Worm (Caenorhabditis elegans) whole organism, early embryonic: ENCODE measurements around the gene gba-2.

Experiments
- B0310.2 ChIP-seq: sonication (generic microtip); optimal IDR thresholded peaks from 2 replicates; lab custom pipeline; 2016; ENCODE audit warnings: mild to moderate bottlenecking, missing genetic modification characterization, missing compliant biosample characterization
- F13C5.2 ChIP-seq: sonication (generic microtip); optimal IDR thresholded peaks from 2 replicates; lab custom pipeline; 2017; ENCODE audit warnings: mild to moderate bottlenecking, missing genetic modification characterization, inconsistent platforms, missing compliant biosample characterization
- aly-1 ChIP-seq: sonication (generic microtip); optimal IDR thresholded peaks from 2 replicates; lab custom pipeline; 2016; ENCODE audit warnings: missing genetic modification characterization, missing compliant biosample characterization
- ama-1 ChIP-seq: fragments of 150-350 bp; optimal IDR thresholded peaks from 2 replicates; lab custom pipeline; 2014
- ceh-13 ChIP-seq: fragments of 200-800 bp; sonication (Bioruptor generic); optimal IDR thresholded peaks from 2 replicates; lab custom pipeline; 2018; ENCODE audit warnings: mild to moderate bottlenecking, missing genetic modification characterization, missing compliant biosample characterization
- ceh-36 ChIP-seq: sonication (generic microtip); optimal IDR thresholded peaks from 2 replicates; lab custom pipeline; 2016; ENCODE audit warnings: missing genetic modification characterization, inconsistent platforms, missing compliant biosample characterization
- ets-7 ChIP-seq: sonication (generic microtip); optimal IDR thresholded peaks from 2 replicates; lab custom pipeline; 2016; ENCODE audit warnings: missing genotype, missing genetic modification characterization, missing compliant biosample characterization
- flt-1 ChIP-seq: fragments of 200-800 bp; sonication (Bioruptor generic); IDR thresholded peaks from 2 replicates; pipeline ENCODE4 v1.3.6; 2022; ENCODE audit warnings: missing genetic modification characterization, missing compliant biosample characterization
- hmbx-1 ChIP-seq: sonication (generic microtip); optimal IDR thresholded peaks from 2 replicates; lab custom pipeline; 2016; ENCODE audit warnings: mild to moderate bottlenecking, missing genetic modification characterization, missing compliant biosample characterization
- hmg-4 ChIP-seq: fragments of 200-800 bp; sonication (Bioruptor generic); optimal IDR thresholded peaks from 2 replicates; lab custom pipeline; 2018; ENCODE audit warnings: mild to moderate bottlenecking, missing genetic modification characterization, missing compliant biosample characterization
- hnd-1 ChIP-seq: sonication (generic microtip); optimal IDR thresholded peaks from 2 replicates; lab custom pipeline; 2016; ENCODE audit warnings: missing genetic modification characterization, missing compliant biosample characterization
- pes-1 ChIP-seq: fragments of 200-800 bp; sonication (Bioruptor generic); IDR thresholded peaks from 2 replicates; pipeline ENCODE4 v1.3.6; 2022; ENCODE audit warnings: missing genetic modification reagents, missing genetic modification characterization, missing compliant biosample characterization
- scrt-1 ChIP-seq: fragments of 200-800 bp; sonication (Bioruptor generic); IDR thresholded peaks from 2 replicates; pipeline ENCODE4 v1.3.6; 2022; ENCODE audit warnings: missing genetic modification characterization, missing compliant biosample characterization
- sea-1 ChIP-seq: fragments of 200-800 bp; sonication (Bioruptor generic); conservative IDR thresholded peaks from 2 replicates; pipeline ENCODE4 v1.3.6; 2022; ENCODE audit warnings: missing genetic modification characterization, missing compliant biosample characterization
- tbx-11 ChIP-seq: fragments of 200-800 bp; sonication (Bioruptor generic); IDR thresholded peaks from 2 replicates; pipeline ENCODE4 v1.3.6; 2022; ENCODE audit warnings: missing genetic modification characterization, missing compliant biosample characterization
- tbx-37 ChIP-seq: fragments of 200-800 bp; sonication (Bioruptor generic); conservative IDR thresholded peaks from 2 replicates; pipeline ENCODE4 v1.3.6; 2022; ENCODE audit warnings: missing genetic modification reagents, missing genetic modification characterization, missing compliant biosample characterization
- tra-4 ChIP-seq: sonication (generic microtip); optimal IDR thresholded peaks from 2 replicates; lab custom pipeline; 2017; ENCODE audit warnings: missing genetic modification characterization, missing compliant biosample characterization

The gba-2 gene

DNA sequence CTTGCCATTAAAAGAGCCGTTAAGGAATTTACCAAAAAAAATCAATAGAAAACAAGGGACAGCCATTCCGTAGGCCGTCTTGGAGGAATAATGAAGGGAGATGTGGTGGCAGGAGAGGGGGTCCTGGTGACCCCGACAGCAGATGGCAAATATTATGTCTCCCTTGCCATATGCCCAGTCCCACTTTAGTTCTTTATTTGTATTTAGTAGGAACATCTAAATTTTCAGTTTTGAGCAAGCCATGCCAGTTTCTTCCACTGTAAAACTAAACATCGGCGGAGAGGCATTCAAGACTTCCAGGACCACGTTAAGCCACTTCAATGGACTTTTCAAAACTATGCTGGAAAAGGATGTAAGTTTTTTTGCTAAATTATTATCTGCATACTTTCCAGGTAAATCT lies 49.0 kb downstream of the gba-2 start, which contains the start of gene C40A11.4:
TSS of gene C40A11.4 (plus strand) at position 188 of the 400 bp plus-strand sequence.
- no peak for TF ChIP-seq tra-4 (tag; lab: Kevin White, UChicago)
- TF ChIP-seq pes-1 (GFP tag; lab: Robert Waterston, UW): no peak
- no peak for TF ChIP-seq tbx-37 (GFP tag; lab: Robert Waterston, UW)
- no peak for TF ChIP-seq hnd-1 (tag; lab: Kevin White, UChicago)
- no peak for TF ChIP-seq tbx-11 (GFP tag; lab: Robert Waterston, UW)
- TF ChIP-seq scrt-1: no peak
- no peak for TF ChIP-seq F13C5.2 (tag; lab: Kevin White, UChicago)
- TF ChIP-seq ceh-36 (tag; lab: Kevin White, UChicago): no peak
- TF ChIP-seq ama-1 (lab: Kevin White, UChicago): no peak
- TF ChIP-seq hmg-4 (GFP tag; lab: Kevin White, UChicago): no peak
- no peak for TF ChIP-seq B0310.2
- TF ChIP-seq ets-7 (tag; lab: Kevin White, UChicago): no peak
- TF ChIP-seq hmbx-1 (tag; lab: Kevin White, UChicago): no peak
- TF ChIP-seq aly-1: no peak
- TF ChIP-seq ceh-13 (GFP tag; lab: Kevin White, UChicago): no peak
- no peak for TF ChIP-seq sea-1 (GFP tag; lab: Robert Waterston, UW)
- TF ChIP-seq flt-1 (GFP tag; lab: Robert Waterston, UW): no peak

DNA sequence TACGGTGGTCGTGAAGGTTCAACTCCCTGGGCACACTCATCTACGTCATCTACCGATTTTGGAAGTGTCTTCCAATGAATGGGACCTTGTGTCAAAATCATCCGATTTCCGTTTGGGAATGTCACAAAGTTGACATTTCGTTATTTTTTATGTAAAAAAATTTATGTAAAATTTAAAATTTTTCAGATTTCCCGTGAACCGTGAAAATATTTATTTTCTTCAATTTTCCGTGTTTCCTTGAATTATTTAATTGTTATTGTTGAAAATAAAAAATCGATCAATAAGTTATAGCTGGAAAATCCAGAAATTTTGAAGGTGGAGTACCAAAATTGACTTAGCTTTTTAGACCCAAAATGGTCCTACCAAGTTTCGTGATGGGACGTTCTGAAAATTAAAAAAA lies 50.6 kb downstream of the gba-2 start, which contains the start of gene hpo-7:
TSS of gene hpo-7 (minus strand) at position 101 of the 400 bp plus-strand sequence.
- no peak for TF ChIP-seq hmbx-1 (tag; lab: Kevin White, UChicago)
- TF ChIP-seq aly-1: no peak
- TF ChIP-seq scrt-1: no peak
- TF ChIP-seq hmg-4 (GFP tag; lab: Kevin White, UChicago): no peak
- no peak for TF ChIP-seq tbx-11 (GFP tag; lab: Robert Waterston, UW)
- no peak for TF ChIP-seq ceh-36 (tag; lab: Kevin White, UChicago)
- no peak for TF ChIP-seq B0310.2
- TF ChIP-seq hnd-1 (tag; lab: Kevin White, UChicago): no peak
- TF ChIP-seq ceh-13 (GFP tag; lab: Kevin White, UChicago): no peak
- TF ChIP-seq ama-1 (lab: Kevin White, UChicago): no peak
